Worm (Caenorhabditis elegans): Measurements from ENCODE around the gene hrpa-1.

- TF ChIP-seq unc-62 (GFP tag; optimal IDR thresholded peaks at IDR 0.05) (no peak), lsy-2 (tag; optimal IDR thresholded peaks at IDR 0.05) (no peak), blmp-1 (tag; optimal IDR thresholded peaks at IDR 0.05; ENCODE audit: insufficient read depth) (no peak), nhr-11 (tag; optimal IDR thresholded peaks at IDR 0.05) (no peak), nhr-6 (tag; optimal IDR thresholded peaks at IDR 0.05) (no peak)
Observed at ce11 chrIV:3308885-3309284, 29.8 kb downstream of the hrpa-1 start.
